Fruit fly (Drosophila melanogaster) whole organism, wandering third instar larva: ENCODE measurements around the gene Hnf4.
A peak's percentile ranks its signal among the peaks of the same experiment; 100 is the strongest.

Source experiments
- Abd-B ChIP-seq: fragments of >200 bp; optimal IDR thresholded peaks from 2 replicates; lab custom pipeline; 2017; ENCODE audit warnings: missing biosample characterization, missing genetic modification characterization
- CG32264 ChIP-seq: fragments of 200-800 bp; sonication (Bioruptor generic); optimal IDR thresholded peaks from 2 replicates; lab custom pipeline; 2016; ENCODE audit warnings: missing biosample characterization, missing genetic modification characterization
- CG9705 ChIP-seq: fragments of 200-800 bp; sonication (Bioruptor generic); optimal IDR thresholded peaks from 2 replicates; lab custom pipeline; 2018; ENCODE audit warnings: missing biosample characterization, mild to moderate bottlenecking, missing genetic modification characterization
- CrebA ChIP-seq: fragments of 200-800 bp; sonication (Bioruptor generic); optimal IDR thresholded peaks from 2 replicates; lab custom pipeline; 2016; ENCODE audit warnings: missing biosample characterization, mild to moderate bottlenecking, missing genetic modification characterization, borderline replicate concordance
- Dfd ChIP-seq: fragments of >200 bp; optimal IDR thresholded peaks from 2 replicates; lab custom pipeline; 2017; ENCODE audit warnings: missing biosample characterization, missing genetic modification characterization
- Dif ChIP-seq: fragments of 200-275, 200-300 bp; sonication (Bioruptor generic); optimal IDR thresholded peaks from 2 replicates; lab custom pipeline; 2018; ENCODE audit warnings: missing biosample characterization, missing genetic modification characterization; ENCODE audit not compliant: partially characterized antibody
- GATAd ChIP-seq: sonication (Bioruptor generic); optimal IDR thresholded peaks from 2 replicates; lab custom pipeline; 2016; ENCODE audit warnings: missing biosample characterization, missing genetic modification characterization
- HLH106 ChIP-seq: fragments of 200-800 bp; optimal IDR thresholded peaks from 3 replicates; lab custom pipeline; 2019; ENCODE audit warnings: missing biosample characterization, mild to moderate bottlenecking, missing genetic modification characterization, moderate library complexity
- Hnf4 ChIP-seq: fragments of 200-800 bp; sonication (Bioruptor generic); optimal IDR thresholded peaks from 2 replicates; lab custom pipeline; 2016; ENCODE audit warnings: missing biosample characterization, mild to moderate bottlenecking, missing genetic modification characterization
- Hr78 ChIP-seq: fragments of >200 bp; optimal IDR thresholded peaks from 2 replicates; lab custom pipeline; 2017; ENCODE audit warnings: missing biosample characterization, missing genetic modification characterization
- Hr83 ChIP-seq: fragments of 200-300 bp; sonication (Bioruptor generic); optimal IDR thresholded peaks from 2 replicates; lab custom pipeline; 2016; ENCODE audit warnings: missing biosample characterization, mild to moderate bottlenecking, missing genetic modification characterization, moderate library complexity; ENCODE audit not compliant: poor library complexity, severe bottlenecking
- Jra ChIP-seq: sonication (Bioruptor generic); optimal IDR thresholded peaks from 2 replicates; lab custom pipeline; 2016; ENCODE audit warnings: missing biosample characterization, missing genetic modification characterization
- Mio ChIP-seq: sonication (Bioruptor generic); optimal IDR thresholded peaks from 2 replicates; lab custom pipeline; 2016; ENCODE audit warnings: missing biosample characterization, missing genetic modification characterization
- Myc ChIP-seq: fragments of >200 bp; optimal IDR thresholded peaks from 2 replicates; lab custom pipeline; 2017
- N ChIP-seq: fragments of >200 bp; optimal IDR thresholded peaks from 2 replicates; lab custom pipeline; 2018; ENCODE audit warnings: missing biosample characterization, missing external identifiers, missing genetic modification characterization
- OdsH ChIP-seq: fragments of 200-800 bp; sonication (Bioruptor generic); optimal IDR thresholded peaks from 2 replicates; lab custom pipeline; 2016; ENCODE audit warnings: missing biosample characterization, mild to moderate bottlenecking, missing genetic modification characterization
- Rel ChIP-seq, 2 experiments: fragments of 200-800 bp; sonication (Bioruptor generic) in 1 of 2; optimal IDR thresholded peaks; 2 replicates in 1 of 2; 3 replicates in 1 of 2; lab custom pipeline; 2016 to 2019; ENCODE audit warnings: mild to moderate bottlenecking in 2 of 2, missing biosample characterization in 2 of 2, missing genetic modification characterization in 2 of 2, moderate library complexity in 1 of 2
- Sp1 ChIP-seq: fragments of 200-800 bp; sonication (Bioruptor generic); optimal IDR thresholded peaks from 3 replicates; lab custom pipeline; 2019; ENCODE audit warnings: missing biosample characterization, mild to moderate bottlenecking, missing genetic modification characterization, moderate library complexity
- Vsx2 ChIP-seq: fragments of 200-300, 225-300 bp; sonication (Bioruptor generic); optimal IDR thresholded peaks from 2 replicates; lab custom pipeline; 2018; ENCODE audit warnings: missing biosample characterization, missing genetic modification characterization; ENCODE audit not compliant: partially characterized antibody
- br ChIP-seq: fragments of 200-800 bp; sonication (Bioruptor generic); optimal IDR thresholded peaks from 2 replicates; lab custom pipeline; 2016; ENCODE audit warnings: missing biosample characterization, missing genetic modification characterization
- brk ChIP-seq: fragments of 200-800 bp; sonication (Bioruptor generic); optimal IDR thresholded peaks from 2 replicates; lab custom pipeline; 2016; ENCODE audit warnings: missing biosample characterization, mild to moderate bottlenecking, missing genetic modification characterization
- dl ChIP-seq, 2 experiments: fragments of 175-275, 200-275 bp in 1 of 2; fragments of 200-275 bp in 1 of 2; sonication (Bioruptor generic); optimal IDR thresholded peaks; lab custom pipeline; 2018; ENCODE audit warnings: mild to moderate bottlenecking in 2 of 2, missing biosample characterization in 2 of 2, missing genetic modification characterization in 2 of 2, moderate library complexity in 2 of 2; ENCODE audit not compliant: partially characterized antibody in 2 of 2, insufficient read depth in 1 of 2
- dmrt93B ChIP-seq: fragments of 200-800 bp; sonication (Bioruptor generic); optimal IDR thresholded peaks from 2 replicates; lab custom pipeline; 2018; ENCODE audit warnings: missing biosample characterization, mild to moderate bottlenecking, missing genetic modification characterization
- dsf ChIP-seq: sonication (Bioruptor generic); optimal IDR thresholded peaks from 2 replicates; lab custom pipeline; 2016; ENCODE audit warnings: missing biosample characterization, missing genetic modification characterization, borderline replicate concordance
- ey ChIP-seq: fragments of 200-800 bp; sonication (Bioruptor generic); optimal IDR thresholded peaks from 2 replicates; lab custom pipeline; 2016; ENCODE audit warnings: missing biosample characterization, missing genetic modification characterization
- foxo ChIP-seq, 2 experiments: fragments of 200-800 bp; sonication (Bioruptor generic); optimal IDR thresholded peaks; 2 replicates in 1 of 2; 3 replicates in 1 of 2; lab custom pipeline; 2016 to 2017; ENCODE audit warnings: missing biosample characterization in 2 of 2, missing genetic modification characterization in 2 of 2
- fru ChIP-seq: fragments of 200-800 bp; sonication (Bioruptor generic); optimal IDR thresholded peaks from 3 replicates; lab custom pipeline; 2016; ENCODE audit warnings: missing biosample characterization, mild to moderate bottlenecking, missing genetic modification characterization
- h ChIP-seq: fragments of 200-800 bp; sonication (Bioruptor generic); optimal IDR thresholded peaks from 3 replicates; lab custom pipeline; 2016; ENCODE audit warnings: missing biosample characterization, mild to moderate bottlenecking, missing genetic modification characterization
- jim ChIP-seq: fragments of 175-275, 200-325 bp; sonication (Bioruptor generic); optimal IDR thresholded peaks from 2 replicates; lab custom pipeline; 2016; ENCODE audit warnings: missing biosample characterization, mild to moderate bottlenecking, missing genetic modification characterization
- lola ChIP-seq: fragments of >200 bp; optimal IDR thresholded peaks from 2 replicates; lab custom pipeline; 2017; ENCODE audit warnings: missing biosample characterization, missing genetic modification characterization
- pan ChIP-seq: fragments of >200 bp; optimal IDR thresholded peaks from 2 replicates; lab custom pipeline; 2017
- psq ChIP-seq: fragments of 200-800 bp; sonication (Bioruptor generic); optimal IDR thresholded peaks from 3 replicates; lab custom pipeline; 2017; ENCODE audit warnings: missing biosample characterization, mild to moderate bottlenecking, missing genetic modification characterization, moderate library complexity
- rgr ChIP-seq: fragments of 200-800 bp; sonication (Bioruptor generic); optimal IDR thresholded peaks from 3 replicates; lab custom pipeline; 2016; ENCODE audit warnings: missing biosample characterization, mild to moderate bottlenecking, missing genetic modification characterization
- sage ChIP-seq: fragments of 200-800 bp; sonication (Bioruptor generic); optimal IDR thresholded peaks from 2 replicates; lab custom pipeline; 2016; ENCODE audit warnings: missing biosample characterization, mild to moderate bottlenecking, missing genetic modification characterization
- sv ChIP-seq: fragments of 200-800 bp; sonication (Bioruptor generic); optimal IDR thresholded peaks from 3 replicates; lab custom pipeline; 2016; ENCODE audit warnings: missing biosample characterization, missing genetic modification characterization
- tai ChIP-seq: sonication (Bioruptor generic); optimal IDR thresholded peaks from 2 replicates; lab custom pipeline; 2016; ENCODE audit warnings: missing biosample characterization, missing genetic modification characterization
- usp ChIP-seq: fragments of >200 bp; optimal IDR thresholded peaks from 2 replicates; lab custom pipeline; 2017; ENCODE audit warnings: missing biosample characterization, missing genetic modification characterization
- woc ChIP-seq: sonication (Bioruptor generic); optimal IDR thresholded peaks from 2 replicates; lab custom pipeline; 2016; ENCODE audit warnings: missing biosample characterization, mild to moderate bottlenecking, missing genetic modification characterization

Gene Hnf4

DNA sequence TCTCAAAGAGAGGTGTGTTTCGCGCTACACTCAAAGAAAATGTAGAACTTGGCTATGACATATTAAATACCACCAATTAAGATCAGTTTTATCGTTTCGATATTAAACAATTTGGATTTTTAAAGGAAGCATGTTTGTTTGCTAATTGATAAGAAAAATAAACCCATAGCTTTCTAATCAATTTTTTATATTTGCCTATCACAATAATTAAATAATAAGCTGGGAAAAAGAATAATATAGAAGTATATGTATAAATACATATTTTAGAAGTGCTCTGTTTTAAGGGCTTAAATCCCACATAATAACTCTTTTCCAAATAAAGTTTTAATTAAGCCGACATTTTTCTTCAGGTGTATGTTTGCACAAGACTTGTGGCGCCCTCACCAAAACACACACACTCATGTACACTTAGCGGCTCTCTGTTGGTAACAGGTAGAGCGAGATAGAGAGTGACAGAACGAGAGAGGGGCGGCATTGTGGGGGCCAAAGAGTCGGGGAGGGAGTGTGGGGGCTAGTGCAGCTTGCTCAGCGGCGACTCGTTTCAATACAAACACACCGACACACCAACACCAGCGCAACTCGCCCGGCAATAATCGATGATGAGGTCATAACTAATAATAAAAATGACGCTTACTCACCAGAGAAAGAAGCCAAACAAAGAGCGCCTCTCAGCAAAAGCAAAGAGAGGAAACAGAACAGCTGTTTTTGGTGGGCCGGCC, 8.4 kb upstream of the Hnf4 start:
- TF ChIP-seq tai (GFP tag; lab: Kevin White, UChicago) (peak; percentile 0), ey (GFP tag; lab: Kevin White, UChicago) (peak; percentile 79), dl (GFP tag; optimal IDR thresholded peaks at IDR 0.05; lab: Kevin White, UChicago; ENCODE audit: insufficient read depth in 1 of 2, partially characterized antibody in 2 of 2) (peak; percentile 74 to 93), foxo (GFP tag; optimal IDR thresholded peaks at IDR 0.05; lab: Kevin White, UChicago) (peak in 1 of 2 experiments; percentile 92), dsf (peak; percentile 17), Dfd (no peak), CrebA (peak; percentile 61), sv (GFP tag; lab: Kevin White, UChicago) (peak; percentile 86), Myc (no peak), Abd-B (GFP tag; lab: Kevin White, UChicago) (no peak), dmrt93B (GFP tag; lab: Kevin White, UChicago) (peak; percentile 79), Mio (no peak), HLH106 (tag; lab: Kevin White, UChicago) (peak; percentile 90), h (peak; percentile 88), brk (peak; percentile 68), Hr78 (GFP tag; lab: Kevin White, UChicago) (no peak), rgr (GFP tag; lab: Kevin White, UChicago) (peak; percentile 90), lola (GFP tag; lab: Kevin White, UChicago) (no peak), sage (GFP tag; lab: Kevin White, UChicago) (peak; percentile 71), fru (peak; percentile 88), OdsH (GFP tag; lab: Kevin White, UChicago) (peak; percentile 92), CG32264 (GFP tag; lab: Kevin White, UChicago) (no peak), woc (GFP tag; lab: Kevin White, UChicago) (peak; percentile 40), Rel (GFP tag; optimal IDR thresholded peaks at IDR 0.05; lab: Kevin White, UChicago) (no peak), Rel (tag; optimal IDR thresholded peaks at IDR 0.05; lab: Kevin White, UChicago) (peak; percentile 35), br (peak; percentile 79), Dif (GFP tag; lab: Kevin White, UChicago) (peak; percentile 97), Sp1 (GFP tag; lab: Kevin White, UChicago) (peak; percentile 93), CG9705 (GFP tag; lab: Kevin White, UChicago) (peak; percentile 59), Jra (peak; percentile 95), psq (GFP tag; lab: Kevin White, UChicago) (peak; percentile 88), GATAd (GFP tag; lab: Kevin White, UChicago) (no peak), jim (GFP tag; lab: Kevin White, UChicago) (no peak), usp (no peak), Vsx2 (GFP tag; lab: Kevin White, UChicago) (peak; percentile 78), pan (no peak), N (GFP tag; lab: Kevin White, UChicago) (no peak), Hr83 (peak; percentile 95), Hnf4 (peak; percentile 81)

DNA sequence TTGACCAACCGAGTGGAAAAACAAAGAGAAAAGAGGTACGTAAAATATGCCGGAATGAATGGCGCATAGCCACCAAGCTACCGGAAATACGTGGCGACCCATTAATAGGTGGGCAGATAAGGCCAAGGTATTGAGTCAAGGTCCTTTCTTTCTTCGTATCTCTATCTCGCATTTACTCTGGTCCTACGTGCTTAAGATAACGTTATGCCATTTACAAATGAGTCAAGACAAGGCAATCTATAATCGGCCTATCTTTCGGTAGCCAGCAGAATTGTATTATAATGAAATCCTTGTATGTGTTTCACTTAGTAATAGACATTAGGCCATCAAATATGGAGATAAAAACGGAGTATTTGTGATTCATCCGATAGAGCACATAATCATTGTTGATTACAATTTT, 7.0 kb upstream of the Hnf4 start:
- no peak for TF ChIP-seq Hnf4
- TF ChIP-seq pan, result no peak
- no peak for TF ChIP-seq Hr78 (GFP tag; lab: Kevin White, UChicago)
- no peak for TF ChIP-seq Hr83
- no peak for TF ChIP-seq Myc
- no peak for TF ChIP-seq OdsH (GFP tag; lab: Kevin White, UChicago)
- no peak for TF ChIP-seq lola (GFP tag; lab: Kevin White, UChicago)
- no peak for TF ChIP-seq GATAd (GFP tag; lab: Kevin White, UChicago)
- no peak for TF ChIP-seq usp
- no peak for TF ChIP-seq Mio
- no peak for TF ChIP-seq psq (GFP tag; lab: Kevin White, UChicago)
- TF ChIP-seq ey (GFP tag; lab: Kevin White, UChicago), result no peak
- no peak for TF ChIP-seq N (GFP tag; lab: Kevin White, UChicago)
- no peak for TF ChIP-seq Abd-B (GFP tag; lab: Kevin White, UChicago)
- no peak for TF ChIP-seq CG9705 (GFP tag; lab: Kevin White, UChicago)
- TF ChIP-seq br, result no peak
- no peak for TF ChIP-seq fru
- TF ChIP-seq dl (GFP tag; optimal IDR thresholded peaks at IDR 0.05; lab: Kevin White, UChicago; ENCODE audit: insufficient read depth in 1 of 2, partially characterized antibody in 2 of 2), result no peak
- no peak for TF ChIP-seq Dfd
- TF ChIP-seq brk, result no peak
- TF ChIP-seq, all 38 proteins: peak for 0
